Worm (Caenorhabditis elegans): ENCODE measurements around the gene madf-4.

DNA sequence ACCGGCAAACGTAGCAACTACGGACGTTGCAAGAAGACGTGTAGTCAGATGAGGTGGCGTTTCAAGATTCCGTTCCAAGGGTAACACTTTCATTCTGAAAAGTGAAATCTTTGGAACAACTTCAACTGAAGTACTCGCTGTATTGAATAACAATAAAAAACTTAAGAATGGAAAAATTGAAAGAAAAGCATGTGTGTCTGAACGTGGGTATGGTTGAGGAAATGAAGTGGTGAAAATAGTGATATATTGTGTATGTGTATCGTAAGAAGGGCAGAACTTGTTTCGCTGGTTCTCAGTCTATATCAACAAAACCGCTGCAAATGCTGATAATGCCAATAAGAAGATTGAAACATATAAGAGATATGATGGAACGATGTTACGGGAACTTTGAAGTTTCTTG lies 33.5 kb upstream of the madf-4 start, which contains the start of gene K08H10.6:
- TF ChIP-seq nhr-12 (tag; optimal IDR thresholded peaks at IDR 0.05) = no peak
- no peak for TF ChIP-seq aly-2 (tag; optimal IDR thresholded peaks at IDR 0.05)
- TF ChIP-seq nhr-237 (tag; optimal IDR thresholded peaks at IDR 0.05) = no peak
- no peak for TF ChIP-seq unc-55 (GFP tag; optimal IDR thresholded peaks at IDR 0.05)
- no peak for TF ChIP-seq ztf-11 (tag; optimal IDR thresholded peaks at IDR 0.05)
- TF ChIP-seq nhr-77 (tag; optimal IDR thresholded peaks at IDR 0.05) = no peak
- no peak for TF ChIP-seq gmeb-1 (tag; optimal IDR thresholded peaks at IDR 0.05)
- TF ChIP-seq ceh-82 (tag; optimal IDR thresholded peaks at IDR 0.05) = no peak
- no peak for TF ChIP-seq lin-39 (tag; optimal IDR thresholded peaks at IDR 0.05)
- TF ChIP-seq blmp-1 (tag; optimal IDR thresholded peaks at IDR 0.05; ENCODE audit: insufficient read depth) = no peak
- no peak for TF ChIP-seq ceh-16 (tag; optimal IDR thresholded peaks at IDR 0.05)
- TF ChIP-seq lsy-2 (tag; optimal IDR thresholded peaks at IDR 0.05) = no peak

Data from whole organism, L2 larva.